Worm (Caenorhabditis elegans) whole organism, young adult: ENCODE results near the gene uaf-1.
"Not testable (repeated sequence)": the region's sequence is repeated elsewhere in the genome, so short reads cannot be mapped to it uniquely, and the experiment has no call there.

Experiments used
- B0019.2 ChIP-seq: fragments of 200-800 bp; sonication (Bioruptor generic); conservative IDR thresholded peaks from 2 replicates; pipeline ENCODE4 v1.3.6; 2022; ENCODE audit warnings: missing genetic modification reagents, missing genetic modification characterization, missing compliant biosample characterization
- B0035.1 ChIP-seq: sonication (generic microtip); optimal IDR thresholded peaks from 2 replicates; lab custom pipeline; 2016; ENCODE audit warnings: missing genetic modification characterization, mild to moderate bottlenecking, missing compliant biosample characterization, missing genotype, missing genetic modification reagents
- B0336.3 ChIP-seq: fragments of 200-800 bp; sonication (Bioruptor generic); IDR thresholded peaks from 2 replicates; pipeline ENCODE4 v1.3.6; 2022; ENCODE audit warnings: missing genetic modification characterization, missing compliant biosample characterization
- F10E7.11 ChIP-seq: sonication (generic microtip); optimal IDR thresholded peaks from 2 replicates; lab custom pipeline; 2017; ENCODE audit warnings: mild to moderate bottlenecking, missing genetic modification characterization, moderate library complexity, missing compliant biosample characterization
- F49E8.2 ChIP-seq: sonication (generic microtip); optimal IDR thresholded peaks from 3 replicates; lab custom pipeline; 2017; ENCODE audit warnings: missing genetic modification characterization, mild to moderate bottlenecking, missing compliant biosample characterization, antibody characterized with exemption, moderate library complexity; ENCODE audit not compliant: insufficient read depth
- F52B5.7 ChIP-seq: sonication (generic microtip); optimal IDR thresholded peaks from 2 replicates; lab custom pipeline; 2016; ENCODE audit warnings: mild to moderate bottlenecking, missing genetic modification characterization, missing compliant biosample characterization
- Y67H2A.10 ChIP-seq: fragments of 200-800 bp; sonication (Bioruptor generic); conservative IDR thresholded peaks from 2 replicates; pipeline ENCODE4 v1.3.6; 2022; ENCODE audit warnings: missing genetic modification reagents, missing genetic modification characterization, missing compliant biosample characterization
- ama-1 ChIP-seq, 3 experiments: fragments of 150-350 bp in 1 of 3; sonication (generic microtip) in 2 of 3; optimal IDR thresholded peaks; 2 replicates each; lab custom pipeline; 2014 to 2018; ENCODE audit warnings: missing biosample characterization in 2 of 3, missing genetic modification characterization in 2 of 3, missing genetic modification reagents in 2 of 3
- athp-1 ChIP-seq: sonication (generic microtip); optimal IDR thresholded peaks from 2 replicates; lab custom pipeline; 2017; ENCODE audit warnings: mild to moderate bottlenecking, missing genetic modification characterization, missing compliant biosample characterization
- attf-5 ChIP-seq: fragments of 200-800 bp; sonication (Bioruptor generic); optimal IDR thresholded peaks from 2 replicates; lab custom pipeline; 2018; ENCODE audit warnings: mild to moderate bottlenecking, missing genetic modification characterization, missing compliant biosample characterization
- attf-6 ChIP-seq: fragments of 200-800 bp; sonication (Bioruptor generic); IDR thresholded peaks from 2 replicates; pipeline ENCODE4 v1.3.6; 2022; ENCODE audit warnings: missing genetic modification reagents, missing genetic modification characterization, missing compliant biosample characterization
- cebp-1 ChIP-seq, 2 experiments: fragments of 200-800 bp in 1 of 2; sonication (Bioruptor generic) in 1 of 2; sonication (generic microtip) in 1 of 2; IDR thresholded peaks in 1 of 2; optimal IDR thresholded peaks in 1 of 2; 2 replicates each; pipeline versions ENCODE4 v1.3.6 to Lab custom; 2017 to 2022; ENCODE audit warnings: missing compliant biosample characterization in 2 of 2, missing genetic modification characterization in 2 of 2, mild to moderate bottlenecking in 1 of 2, missing genetic modification reagents in 1 of 2, moderate library complexity in 1 of 2
- die-1 ChIP-seq: sonication (generic microtip); optimal IDR thresholded peaks from 2 replicates; lab custom pipeline; 2016; ENCODE audit warnings: missing genotype, mild to moderate bottlenecking, missing genetic modification characterization, missing compliant biosample characterization
- dox-1 ChIP-seq: fragments of 200-800 bp; sonication (Bioruptor generic); IDR thresholded peaks from 2 replicates; pipeline ENCODE4 v1.3.6; 2022; ENCODE audit warnings: missing genetic modification reagents, missing genetic modification characterization, missing compliant biosample characterization
- dpff-1 ChIP-seq: sonication (generic microtip); optimal IDR thresholded peaks from 2 replicates; lab custom pipeline; 2017; ENCODE audit warnings: mild to moderate bottlenecking, missing genetic modification characterization, missing compliant biosample characterization
- ekl-4 ChIP-seq: fragments of 200-800 bp; sonication (Bioruptor generic); IDR thresholded peaks from 2 replicates; pipeline ENCODE4 v1.3.6; 2022; ENCODE audit warnings: missing genetic modification reagents, missing genetic modification characterization, missing compliant biosample characterization
- fkh-3 ChIP-seq: sonication (generic microtip); optimal IDR thresholded peaks from 2 replicates; lab custom pipeline; 2016; ENCODE audit warnings: mild to moderate bottlenecking, missing genetic modification characterization, missing compliant biosample characterization
- hlh-26 ChIP-seq: fragments of 200-800 bp; sonication (Bioruptor generic); conservative IDR thresholded peaks from 2 replicates; pipeline ENCODE4 v1.3.6; 2022; ENCODE audit warnings: missing genetic modification reagents, missing genetic modification characterization, missing compliant biosample characterization
- hmg-20 ChIP-seq: fragments of 200-800 bp; sonication (Bioruptor generic); IDR thresholded peaks from 2 replicates; pipeline ENCODE4 v1.3.6; 2022; ENCODE audit warnings: missing genetic modification reagents, missing genetic modification characterization, missing compliant biosample characterization
- let-526 ChIP-seq: fragments of 200-800 bp; sonication (Bioruptor generic); IDR thresholded peaks from 2 replicates; pipeline ENCODE4 v1.3.6; 2022; ENCODE audit warnings: missing genetic modification reagents, missing genetic modification characterization, missing compliant biosample characterization
- lin-26 ChIP-seq: fragments of 200-800 bp; sonication (Bioruptor generic); IDR thresholded peaks from 2 replicates; pipeline ENCODE4 v1.3.6; 2022; ENCODE audit warnings: missing genetic modification reagents, missing genetic modification characterization, missing compliant biosample characterization
- lin-40 ChIP-seq: sonication (generic microtip); optimal IDR thresholded peaks from 2 replicates; lab custom pipeline; 2016; ENCODE audit warnings: missing genetic modification characterization, mild to moderate bottlenecking, missing compliant biosample characterization, missing genotype, missing genetic modification reagents
- lsl-1 ChIP-seq: fragments of 200-800 bp; sonication (Bioruptor generic); optimal IDR thresholded peaks from 2 replicates; lab custom pipeline; 2018; ENCODE audit warnings: mild to moderate bottlenecking, missing genetic modification characterization, moderate library complexity, missing compliant biosample characterization
- madf-10 ChIP-seq: sonication (generic microtip); optimal IDR thresholded peaks from 2 replicates; lab custom pipeline; 2016; ENCODE audit warnings: mild to moderate bottlenecking, missing genetic modification characterization, missing compliant biosample characterization
- madf-6 ChIP-seq: fragments of 200-800 bp; sonication (Bioruptor generic); IDR thresholded peaks from 2 replicates; pipeline ENCODE4 v1.3.6; 2022; ENCODE audit warnings: missing genetic modification reagents, missing genetic modification characterization, missing compliant biosample characterization
- madf-8 ChIP-seq: fragments of 200-800 bp; sonication (Bioruptor generic); conservative IDR thresholded peaks from 2 replicates; pipeline ENCODE4 v1.3.6; 2022; ENCODE audit warnings: missing genetic modification reagents, missing genetic modification characterization, missing compliant biosample characterization
- mcd-1 ChIP-seq: fragments of 200-800 bp; sonication (Bioruptor generic); IDR thresholded peaks from 2 replicates; pipeline ENCODE4 v1.3.6; 2022; ENCODE audit warnings: missing genetic modification reagents, missing genetic modification characterization, missing compliant biosample characterization
- mes-4 ChIP-seq: sonication (generic microtip); optimal IDR thresholded peaks from 2 replicates; lab custom pipeline; 2016; ENCODE audit warnings: missing genotype, missing genetic modification characterization, missing compliant biosample characterization
- nfya-1 ChIP-seq: sonication (generic microtip); optimal IDR thresholded peaks from 2 replicates; lab custom pipeline; 2017; ENCODE audit warnings: antibody characterized with exemption, missing compliant biosample characterization, missing genetic modification characterization, borderline replicate concordance; ENCODE audit not compliant: insufficient read depth
- nfyb-1 ChIP-seq: fragments of 200-800 bp; sonication (Bioruptor generic); IDR thresholded peaks from 2 replicates; pipeline ENCODE4 v1.3.6; 2022; ENCODE audit warnings: missing genetic modification reagents, missing genetic modification characterization, missing compliant biosample characterization
- nhr-90 ChIP-seq: sonication (generic microtip); optimal IDR thresholded peaks from 2 replicates; lab custom pipeline; 2016; ENCODE audit warnings: missing genotype, mild to moderate bottlenecking, missing genetic modification characterization, missing compliant biosample characterization
- pbrm-1 ChIP-seq: fragments of 200-800 bp; sonication (Bioruptor generic); IDR thresholded peaks from 2 replicates; pipeline ENCODE4 v1.3.6; 2022; ENCODE audit warnings: missing genetic modification reagents, missing genetic modification characterization, missing compliant biosample characterization
- rec-8 ChIP-seq, 2 experiments: sonication (generic microtip); optimal IDR thresholded peaks; 2 replicates each; lab custom pipeline; 2016; ENCODE audit warnings: mild to moderate bottlenecking in 2 of 2, missing genetic modification characterization in 2 of 2, missing genetic modification reagents in 2 of 2, missing genotype in 2 of 2, missing biosample characterization in 1 of 2, missing compliant biosample characterization in 1 of 2, moderate library complexity in 1 of 2
- sdz-38 ChIP-seq: sonication (generic microtip); optimal IDR thresholded peaks from 2 replicates; lab custom pipeline; 2016; ENCODE audit warnings: missing genotype, missing genetic modification characterization, missing compliant biosample characterization
- snpc-3.4 ChIP-seq: sonication (generic microtip); optimal IDR thresholded peaks from 2 replicates; lab custom pipeline; 2017; ENCODE audit warnings: missing genetic modification characterization, mild to moderate bottlenecking, missing compliant biosample characterization, antibody characterized with exemption, moderate library complexity, missing genotype, missing genetic modification reagents
- sptf-2 ChIP-seq: fragments of 200-800 bp; sonication (Bioruptor generic); optimal IDR thresholded peaks from 2 replicates; lab custom pipeline; 2018; ENCODE audit warnings: mild to moderate bottlenecking, missing genetic modification characterization, missing compliant biosample characterization
- tbp1 ChIP-seq: fragments of 200-800 bp; sonication (Bioruptor generic); optimal IDR thresholded peaks from 2 replicates; lab custom pipeline; 2018; ENCODE audit warnings: mild to moderate bottlenecking, missing genetic modification characterization, missing compliant biosample characterization
- tlf-1 ChIP-seq: fragments of 200-800 bp; sonication (Bioruptor generic); optimal IDR thresholded peaks from 2 replicates; lab custom pipeline; 2018; ENCODE audit warnings: mild to moderate bottlenecking, missing genetic modification characterization, missing compliant biosample characterization
- unc-62 ChIP-seq: fragments of 150-350 bp; optimal IDR thresholded peaks from 2 replicates; lab custom pipeline; 2014; ENCODE audit warnings: missing biosample characterization, missing genetic modification reagents, missing genetic modification characterization
- zfh-2 ChIP-seq: fragments of 200-800 bp; sonication (Bioruptor generic); conservative IDR thresholded peaks from 2 replicates; pipeline ENCODE4 v1.3.6; 2022; ENCODE audit warnings: missing genetic modification reagents, missing genetic modification characterization, missing compliant biosample characterization
- zim-3 ChIP-seq: sonication (generic microtip); optimal IDR thresholded peaks from 2 replicates; lab custom pipeline; 2017; ENCODE audit warnings: mild to moderate bottlenecking, missing genetic modification characterization, moderate library complexity, missing compliant biosample characterization
- ztf-25 ChIP-seq: fragments of 200-800 bp; sonication (Bioruptor generic); IDR thresholded peaks from 2 replicates; pipeline ENCODE4 v1.3.6; 2022; ENCODE audit warnings: missing genetic modification reagents, missing genetic modification characterization, missing compliant biosample characterization

Gene uaf-1

DNA sequence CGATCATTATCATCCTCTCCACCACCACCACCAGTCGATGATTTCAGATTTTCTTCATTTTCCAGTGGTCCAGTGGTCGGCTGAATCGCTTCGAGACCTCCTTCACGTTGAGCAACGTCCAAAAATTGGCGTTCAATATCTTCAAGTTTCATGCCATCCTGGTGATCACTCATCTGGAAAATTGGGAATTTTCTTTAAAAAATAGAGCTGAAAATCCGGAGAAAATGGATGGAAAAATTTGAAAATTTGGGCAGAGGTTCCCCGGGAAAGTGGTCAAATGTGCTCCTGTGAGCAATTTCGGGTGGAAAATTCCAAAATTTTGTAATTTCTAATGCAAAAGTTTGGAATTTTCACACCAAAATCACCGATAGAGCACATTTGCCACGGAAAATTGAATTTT, at the start of gene uaf-1:
TSS of gene uaf-1 (minus strand) at position 173 of the 400 bp plus-strand sequence.
- peak; percentile 44; the same call in 1 of the 2 replicates for TF ChIP-seq madf-6 (GFP tag; lab: Robert Waterston, UW)
- TF ChIP-seq nfyb-1 (GFP tag; lab: Robert Waterston, UW) = peak; percentile 59; the same call in 1 of the 2 replicates
- TF ChIP-seq ztf-25 (GFP tag; lab: Robert Waterston, UW) = 0 out of 2 replicates have a peak, but pooled peaks have one; percentile 65
- peak; percentile 65 for TF ChIP-seq dox-1 (GFP tag; lab: Robert Waterston, UW)
- TF ChIP-seq attf-6 (GFP tag; lab: Robert Waterston, UW) = 0 out of 2 replicates have a peak, but pooled peaks have one; percentile 28
- TF ChIP-seq lin-26 = peak; percentile 29; the same call in 1 of the 2 replicates
- TF ChIP-seq cebp-1 (GFP tag; IDR thresholded peaks at IDR 0.05; lab: Robert Waterston, UW) = 0 out of 2 replicates have a peak, but pooled peaks have one; percentile 18
- not testable (repeated sequence) for TF ChIP-seq cebp-1 (tag; optimal IDR thresholded peaks at IDR 0.05; lab: Kevin White, UChicago)

- no peak for TF ChIP-seq rec-8 (tag; optimal IDR thresholded peaks at IDR 0.05; lab: Kevin White, UChicago)
- no peak for TF ChIP-seq B0035.1 (tag; lab: Kevin White, UChicago)
- TF ChIP-seq mes-4 (tag; lab: Kevin White, UChicago) = no peak
- no peak for TF ChIP-seq zim-3 (tag; lab: Kevin White, UChicago)
- no peak for TF ChIP-seq madf-8
- TF ChIP-seq attf-5 (GFP tag; lab: Kevin White, UChicago) = no peak
- TF ChIP-seq zfh-2 (GFP tag; lab: Robert Waterston, UW) = no peak
- TF ChIP-seq, all 124 proteins: peak for 0
Measured at ce11 chrIII:1125494-1125893, 49.1 kb upstream of the uaf-1 start.

DNA sequence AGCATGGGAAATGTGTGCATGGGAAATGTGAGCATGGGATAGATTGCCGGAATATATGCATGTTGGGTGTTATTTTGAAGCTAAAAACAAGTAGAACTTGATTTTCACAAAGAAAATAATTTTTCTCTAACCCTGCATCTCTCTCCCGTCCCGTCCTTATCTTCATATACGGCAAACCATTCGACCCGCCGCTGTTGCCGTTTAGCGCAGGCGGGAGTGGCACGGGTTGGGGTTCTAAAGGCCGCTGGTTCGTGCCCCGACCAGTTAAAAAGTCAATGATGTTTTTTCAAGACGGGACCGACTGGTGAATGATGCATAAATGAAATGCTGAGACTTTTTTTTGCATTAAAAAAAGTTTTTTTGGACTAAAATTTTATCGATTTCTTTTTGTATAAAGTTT, 45.9 kb upstream of the uaf-1 start:
- TF ChIP-seq pbrm-1 (GFP tag; lab: Robert Waterston, UW) (peak; percentile 64; the same call in 1 of the 2 replicates), B0336.3 (no peak), nhr-90 (tag; lab: Kevin White, UChicago) (peak; percentile 77), dox-1 (GFP tag; lab: Robert Waterston, UW) (peak; percentile 54; the same call in 1 of the 2 replicates), tbp1 (GFP tag; lab: Kevin White, UChicago) (peak; percentile 94), madf-8 (no peak), mcd-1 (peak; percentile 48; the same call in 1 of the 2 replicates), dpff-1 (tag; lab: Kevin White, UChicago) (no peak), hlh-26 (GFP tag; lab: Robert Waterston, UW) (no peak), F10E7.11 (tag; lab: Kevin White, UChicago) (no peak), F49E8.2 (tag; lab: Kevin White, UChicago) (peak; percentile 3), unc-62 (GFP tag; lab: Kevin White, UChicago) (no peak), mes-4 (tag; lab: Kevin White, UChicago) (no peak), F52B5.7 (tag; lab: Kevin White, UChicago) (no peak), B0019.2 (GFP tag; lab: Robert Waterston, UW) (no peak), rec-8 (tag; optimal IDR thresholded peaks at IDR 0.05; lab: Kevin White, UChicago) (peak; percentile 15 to 66), athp-1 (peak; percentile 36), die-1 (tag; lab: Kevin White, UChicago) (peak; percentile 53), snpc-3.4 (tag; lab: Kevin White, UChicago) (peak; percentile 48), lsl-1 (peak; percentile 52), Y67H2A.10 (GFP tag; lab: Robert Waterston, UW) (no peak), sdz-38 (tag; lab: Kevin White, UChicago) (no peak), tlf-1 (GFP tag; lab: Kevin White, UChicago) (no peak), ekl-4 (GFP tag; lab: Robert Waterston, UW) (no peak), lin-26 (peak; percentile 47; the same call in 1 of the 2 replicates), hmg-20 (GFP tag; lab: Robert Waterston, UW) (no peak), lin-40 (peak; percentile 39), let-526 (GFP tag; lab: Robert Waterston, UW) (no peak), fkh-3 (tag; lab: Kevin White, UChicago) (peak; percentile 21), nfya-1 (tag; lab: Kevin White, UChicago) (no peak), sptf-2 (no peak), madf-10 (tag; lab: Kevin White, UChicago) (peak; percentile 35), ama-1 (optimal IDR thresholded peaks at IDR 0.05; lab: Kevin White, UChicago) (no peak), ama-1 (GFP tag; optimal IDR thresholded peaks at IDR 0.05; lab: Kevin White, UChicago) (peak; percentile 39 to 76), madf-6 (GFP tag; lab: Robert Waterston, UW) (no peak)
